Worm (Caenorhabditis elegans): Measurements from ENCODE around the gene C05G5.2.

The C05G5.2 gene

ce11 chrX:14746948-14747347 lies at the start of gene C05G5.2:
Gene C05G5.2 (plus strand): TSS chrX:14747303.
- no peak for TF ChIP-seq ceh-16 (tag; optimal IDR thresholded peaks at IDR 0.05)
- peak; percentile 94 for TF ChIP-seq nfya-1 (tag; optimal IDR thresholded peaks at IDR 0.05; ENCODE audit: insufficient read depth)
- TF ChIP-seq nhr-237 (tag; optimal IDR thresholded peaks at IDR 0.05): no peak
- TF ChIP-seq elt-2 (tag; optimal IDR thresholded peaks at IDR 0.05): peak; percentile 89
- no peak for TF ChIP-seq unc-62 (GFP tag; optimal IDR thresholded peaks at IDR 0.05)
- no peak for TF ChIP-seq nhr-76 (tag; optimal IDR thresholded peaks at IDR 0.05)
- TF ChIP-seq fkh-2 (tag; optimal IDR thresholded peaks at IDR 0.05): no peak
- peak; percentile 80 for TF ChIP-seq tbx-2 (tag; optimal IDR thresholded peaks at IDR 0.05)
- TF ChIP-seq aly-2 (tag; optimal IDR thresholded peaks at IDR 0.05): no peak
- peak; percentile 36 for TF ChIP-seq R02D3.7 (tag; optimal IDR thresholded peaks at IDR 0.05)
- TF ChIP-seq unc-39 (tag; optimal IDR thresholded peaks at IDR 0.05): no peak
- peak; percentile 79 for TF ChIP-seq pqm-1 (tag; optimal IDR thresholded peaks at IDR 0.05)
- TF ChIP-seq nhr-43 (tag; optimal IDR thresholded peaks at IDR 0.05; ENCODE audit: poor library complexity, severe bottlenecking): peak; percentile 63
- no peak for TF ChIP-seq mml-1 (tag; optimal IDR thresholded peaks at IDR 0.05)
- peak; percentile 77 for TF ChIP-seq skn-1 (tag; optimal IDR thresholded peaks at IDR 0.05)
- TF ChIP-seq elt-1 (tag; optimal IDR thresholded peaks at IDR 0.05): peak; percentile 14
- TF ChIP-seq nhr-28 (tag; optimal IDR thresholded peaks at IDR 0.05): no peak
- TF ChIP-seq nhr-77 (tag; optimal IDR thresholded peaks at IDR 0.05): no peak
- TF ChIP-seq egl-27 (tag; optimal IDR thresholded peaks at IDR 0.05): no peak
- TF ChIP-seq ceh-82 (tag; optimal IDR thresholded peaks at IDR 0.05): peak; percentile 60
- no peak for TF ChIP-seq daf-12 (tag; optimal IDR thresholded peaks at IDR 0.05)
- TF ChIP-seq fkh-10 (GFP tag; optimal IDR thresholded peaks at IDR 0.05): peak; percentile 73
- no peak for TF ChIP-seq ZK546.5 (tag; optimal IDR thresholded peaks at IDR 0.05)
- TF ChIP-seq lin-39 (tag; optimal IDR thresholded peaks at IDR 0.05): peak; percentile 96
- TF ChIP-seq eor-1 (tag; optimal IDR thresholded peaks at IDR 0.05): no peak
- peak; percentile 92 for TF ChIP-seq hmg-11 (tag; optimal IDR thresholded peaks at IDR 0.05)
- no peak for TF ChIP-seq ceh-9 (tag; optimal IDR thresholded peaks at IDR 0.05)
- peak in 1 of 3 experiments; percentile 31 for TF ChIP-seq elt-3 (tag; optimal IDR thresholded peaks at IDR 0.05)
- peak; percentile 92 for TF ChIP-seq nhr-23 (tag; optimal IDR thresholded peaks at IDR 0.05)
- peak; percentile 62 for TF ChIP-seq ceh-28 (tag; optimal IDR thresholded peaks at IDR 0.05)
- peak; percentile 99 for TF ChIP-seq pha-4 (tag; optimal IDR thresholded peaks at IDR 0.05)
- peak; percentile 82 for TF ChIP-seq jun-1 (tag; optimal IDR thresholded peaks at IDR 0.05)
- TF ChIP-seq nhr-25 (tag; optimal IDR thresholded peaks at IDR 0.05): peak; percentile 85
- no peak for TF ChIP-seq ztf-11 (tag; optimal IDR thresholded peaks at IDR 0.05)
- TF ChIP-seq zag-1 (tag; optimal IDR thresholded peaks at IDR 0.05): peak; percentile 39
- no peak for TF ChIP-seq ztf-4 (tag; optimal IDR thresholded peaks at IDR 0.05)
- peak; percentile 84 for TF ChIP-seq egl-5 (tag; optimal IDR thresholded peaks at IDR 0.05)
- peak; percentile 94 for TF ChIP-seq snpc-4 (tag; optimal IDR thresholded peaks at IDR 0.05)
- TF ChIP-seq lin-15B (tag; optimal IDR thresholded peaks at IDR 0.05): peak; percentile 74
- TF ChIP-seq sea-2 (GFP tag; optimal IDR thresholded peaks at IDR 0.05): peak; percentile 13
- TF ChIP-seq lsy-12 (tag; optimal IDR thresholded peaks at IDR 0.05): peak; percentile 56
- no peak for TF ChIP-seq fos-1 (tag; optimal IDR thresholded peaks at IDR 0.05)
- no peak for TF ChIP-seq nhr-67 (tag; optimal IDR thresholded peaks at IDR 0.05)
- TF ChIP-seq ama-1 (optimal IDR thresholded peaks at IDR 0.05): peak; percentile 33
- TF ChIP-seq mdl-1 (tag; optimal IDR thresholded peaks at IDR 0.05): peak; percentile 10
- TF ChIP-seq nhr-11 (tag; optimal IDR thresholded peaks at IDR 0.05): no peak
- TF ChIP-seq nhr-12 (tag; optimal IDR thresholded peaks at IDR 0.05): no peak

DNA sequence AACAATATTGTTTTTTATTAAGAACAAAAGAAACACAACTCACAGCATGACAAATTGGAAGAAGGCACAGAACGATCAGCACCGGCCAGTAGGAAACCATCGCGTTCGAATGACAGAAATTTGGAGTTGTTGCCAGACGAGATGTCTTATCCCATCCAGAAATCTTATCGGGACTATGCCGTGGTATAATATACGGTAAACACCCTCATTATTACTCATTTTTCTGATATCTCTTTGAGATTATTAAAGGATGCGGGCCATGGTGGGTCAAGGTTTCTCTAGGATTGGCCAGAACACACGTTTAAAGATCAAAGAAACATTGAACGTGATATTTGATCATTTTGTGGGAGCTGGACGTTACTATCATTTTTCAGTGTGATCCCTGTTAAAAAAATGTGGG lies 47.2 kb upstream of the C05G5.2 start, which contains the start of gene hch-1:
Gene hch-1, minus strand, starts transcription at position 112 of the 400 bp plus-strand sequence.
- TF ChIP-seq nhr-11 (tag; optimal IDR thresholded peaks at IDR 0.05) (no peak), ceh-16 (tag; optimal IDR thresholded peaks at IDR 0.05) (no peak), lsy-12 (tag; optimal IDR thresholded peaks at IDR 0.05) (no peak)

All from whole organism, L3 larva.